Worm (Caenorhabditis elegans): ENCODE data around the gene str-5.

- no peak for TF ChIP-seq che-1 (tag; optimal IDR thresholded peaks at IDR 0.05)
- TF ChIP-seq F13H6.1 (tag; optimal IDR thresholded peaks at IDR 0.05): no peak
- TF ChIP-seq hlh-30 (tag; optimal IDR thresholded peaks at IDR 0.05; ENCODE audit: insufficient read depth): no peak
- TF ChIP-seq pat-9 (tag; optimal IDR thresholded peaks at IDR 0.05): no peak
- TF ChIP-seq ceh-22 (tag; optimal IDR thresholded peaks at IDR 0.05): no peak
- TF ChIP-seq unc-86 (tag; optimal IDR thresholded peaks at IDR 0.05): no peak
- no peak for TF ChIP-seq pros-1 (tag; optimal IDR thresholded peaks at IDR 0.05)
Observed at ce11 chrV:15769072-15769471, 16.0 kb downstream of the str-5 start, which contains the start of gene F57A10.4.
